Fruit fly (Drosophila melanogaster) whole organism, embryonic: ENCODE measurements around the gene Jarid2.
A peak's percentile ranks its signal among the peaks of the same experiment; 100 is the strongest.

Experiments
- B-H1 ChIP-seq: fragments of 200-800 bp; sonication (Bioruptor generic); IDR thresholded peaks from 3 replicates; pipeline ENCODE4 v1.3.6; 2022; ENCODE audit warnings: missing biosample characterization, missing genetic modification characterization
- CG10543 ChIP-seq: fragments of 200-800 bp; sonication (Bioruptor generic); optimal IDR thresholded peaks from 3 replicates; lab custom pipeline; 2017; ENCODE audit warnings: missing biosample characterization, mild to moderate bottlenecking, missing genetic modification characterization, moderate library complexity
- CG11456 ChIP-seq: fragments of 200-800 bp; sonication (Bioruptor generic); IDR thresholded peaks from 3 replicates; pipeline ENCODE4 v1.3.6; 2022; ENCODE audit warnings: missing biosample characterization, missing genetic modification characterization
- CG11560 ChIP-seq: fragments of 200-800 bp; sonication (Bioruptor generic); IDR thresholded peaks from 3 replicates; pipeline ENCODE4 v1.3.6; 2022; ENCODE audit warnings: missing biosample characterization, missing genetic modification characterization
- CG11695 ChIP-seq: fragments of 200-800 bp; sonication (Bioruptor generic); IDR thresholded peaks from 3 replicates; pipeline ENCODE4 v1.3.6; 2022; ENCODE audit warnings: missing biosample characterization, missing genetic modification characterization
- CG12769 ChIP-seq: fragments of 200-800 bp; sonication (Bioruptor generic); optimal IDR thresholded peaks from 2 replicates; lab custom pipeline; 2019; ENCODE audit warnings: missing biosample characterization, mild to moderate bottlenecking, missing genetic modification characterization, moderate library complexity
- CG15601 ChIP-seq: fragments of 200-800 bp; sonication (Bioruptor generic); optimal IDR thresholded peaks from 3 replicates; lab custom pipeline; 2019; ENCODE audit warnings: missing biosample characterization, mild to moderate bottlenecking, missing genetic modification characterization, moderate library complexity
- CG17568 ChIP-seq: fragments of 200-800 bp; sonication (Bioruptor generic); optimal IDR thresholded peaks from 2 replicates; lab custom pipeline; 2018; ENCODE audit warnings: missing biosample characterization, mild to moderate bottlenecking, missing genetic modification characterization, moderate library complexity
- CG18011 ChIP-seq: fragments of 200-800 bp; sonication (Bioruptor generic); optimal IDR thresholded peaks from 2 replicates; lab custom pipeline; 2017; ENCODE audit warnings: missing biosample characterization, missing genetic modification characterization, mild to moderate bottlenecking, moderate library complexity, missing genotype
- CG1832 ChIP-seq: fragments of 200-800 bp; sonication (Bioruptor generic); optimal IDR thresholded peaks from 2 replicates; lab custom pipeline; 2017; ENCODE audit warnings: missing biosample characterization, mild to moderate bottlenecking, missing genetic modification characterization, inconsistent platforms
- CG2199 ChIP-seq: fragments of 200-800 bp; sonication (Bioruptor generic); IDR thresholded peaks from 3 replicates; pipeline ENCODE4 v1.3.6; 2022; ENCODE audit warnings: missing biosample characterization, missing genetic modification characterization
- CG31388 ChIP-seq: fragments of 200-800 bp; sonication (Bioruptor generic); optimal IDR thresholded peaks from 2 replicates; lab custom pipeline; 2016; ENCODE audit warnings: missing biosample characterization, missing genetic modification characterization
- CG32767 ChIP-seq: fragments of 200-800 bp; sonication (Bioruptor generic); IDR thresholded peaks from 2 replicates; pipeline ENCODE4 v1.3.6; 2022; ENCODE audit warnings: missing biosample characterization, missing genetic modification characterization
- CG3838 ChIP-seq: fragments of 200-800 bp; sonication (Bioruptor generic); optimal IDR thresholded peaks from 3 replicates; lab custom pipeline; 2016; ENCODE audit warnings: missing biosample characterization, missing genetic modification characterization
- CG6254 ChIP-seq: fragments of 200-800 bp; sonication (Bioruptor generic); optimal IDR thresholded peaks from 3 replicates; lab custom pipeline; 2017; ENCODE audit warnings: mild to moderate bottlenecking, missing biosample characterization, missing genetic modification reagents, missing genetic modification characterization
- CG8765 ChIP-seq: fragments of 200-800 bp; sonication (Bioruptor generic); IDR thresholded peaks from 2 replicates; pipeline ENCODE4 v1.3.6; 2022; ENCODE audit warnings: missing biosample characterization, missing genetic modification characterization
- CG9932 ChIP-seq: fragments of 200-800 bp; sonication (Bioruptor generic); IDR thresholded peaks from 2 replicates; pipeline ENCODE4 v1.3.6; 2022; ENCODE audit warnings: missing biosample characterization, missing genetic modification characterization
- Eip74EF ChIP-seq, 2 experiments: fragments of 200-800 bp in 1 of 2; fragments of >200 bp in 1 of 2; sonication (Bioruptor generic) in 1 of 2; optimal IDR thresholded peaks; 2 replicates each; lab custom pipeline; 2017 to 2019; ENCODE audit warnings: missing biosample characterization in 2 of 2, missing genetic modification characterization in 2 of 2, mild to moderate bottlenecking in 1 of 2, moderate library complexity in 1 of 2
- HLH54F ChIP-seq: fragments of 200-800 bp; sonication (Bioruptor generic); optimal IDR thresholded peaks from 3 replicates; lab custom pipeline; 2016; ENCODE audit warnings: missing biosample characterization, missing genetic modification characterization
- Hr39 ChIP-seq: fragments of >200 bp; optimal IDR thresholded peaks from 2 replicates; lab custom pipeline; 2017
- Lim3 ChIP-seq: fragments of 200-800 bp; sonication (Bioruptor generic); IDR thresholded peaks from 2 replicates; pipeline ENCODE4 v1.3.6; 2022; ENCODE audit warnings: missing biosample characterization, missing genetic modification characterization
- Med ChIP-seq: fragments of 200-800 bp; sonication (Bioruptor generic); peaks from one replicate; lab custom pipeline; 2016; ENCODE audit warnings: missing biosample characterization, missing genetic modification characterization, mild to moderate bottlenecking, inconsistent platforms, moderate library complexity
- Myb ChIP-seq: fragments of 200-800 bp; sonication (Bioruptor generic); optimal IDR thresholded peaks from 2 replicates; lab custom pipeline; 2016; ENCODE audit warnings: missing biosample characterization, missing genetic modification characterization
- Nf-YB ChIP-seq: fragments of 200-800 bp; sonication (Bioruptor generic); optimal IDR thresholded peaks from 3 replicates; lab custom pipeline; 2019; ENCODE audit warnings: missing biosample characterization, mild to moderate bottlenecking, missing genetic modification characterization, moderate library complexity
- Scr ChIP-seq: fragments of 200-800 bp; sonication (Bioruptor generic); IDR thresholded peaks from 2 replicates; pipeline ENCODE4 v1.3.6; 2022; ENCODE audit warnings: missing biosample characterization, missing genetic modification characterization; ENCODE audit not compliant: partially characterized antibody
- Ssrp ChIP-seq: fragments of 200-800 bp; sonication (Bioruptor generic); optimal IDR thresholded peaks from 2 replicates; lab custom pipeline; 2018; ENCODE audit warnings: missing biosample characterization, mild to moderate bottlenecking, missing genetic modification characterization, moderate library complexity
- ci ChIP-seq: fragments of 200-800 bp; sonication (Bioruptor generic); IDR thresholded peaks from 3 replicates; pipeline ENCODE4 v1.3.6; 2022; ENCODE audit warnings: missing biosample characterization, missing genetic modification characterization
- crol ChIP-seq: fragments of 200-800 bp; sonication (Bioruptor generic); IDR thresholded peaks from 2 replicates; pipeline ENCODE4 v1.3.6; 2022; ENCODE audit warnings: missing biosample characterization, missing genetic modification characterization
- exex ChIP-seq: fragments of 200-800 bp; sonication (Bioruptor generic); optimal IDR thresholded peaks from 4 replicates; lab custom pipeline; 2018; ENCODE audit warnings: missing biosample characterization, mild to moderate bottlenecking, missing genetic modification characterization, moderate library complexity
- grn ChIP-seq: fragments of 200-800 bp; sonication (Bioruptor generic); optimal IDR thresholded peaks from 3 replicates; lab custom pipeline; 2017; ENCODE audit warnings: missing biosample characterization, missing genetic modification characterization
- gt ChIP-seq: fragments of 200-800 bp; sonication (Bioruptor generic); IDR thresholded peaks from 2 replicates; pipeline ENCODE4 v1.3.6; 2022; ENCODE audit warnings: missing biosample characterization, missing genetic modification characterization
- kah ChIP-seq: fragments of 200-800 bp; sonication (Bioruptor generic); optimal IDR thresholded peaks from 2 replicates; lab custom pipeline; 2018; ENCODE audit warnings: missing biosample characterization, mild to moderate bottlenecking, missing genetic modification characterization
- lola ChIP-seq, 3 experiments: fragments of >200 bp in 2 of 3; fragments of 200-800 bp in 1 of 3; sonication (Bioruptor generic) in 1 of 3; optimal IDR thresholded peaks; 2 replicates each; lab custom pipeline; 2017 to 2019; ENCODE audit warnings: missing biosample characterization in 3 of 3, missing genetic modification characterization in 3 of 3, mild to moderate bottlenecking in 1 of 3, moderate library complexity in 1 of 3
- maf-S ChIP-seq: fragments of 200-800 bp; sonication (Bioruptor generic); optimal IDR thresholded peaks from 2 replicates; lab custom pipeline; 2016; ENCODE audit warnings: missing biosample characterization, missing genetic modification characterization
- p53 ChIP-seq: fragments of 200-800 bp; sonication (Bioruptor generic); optimal IDR thresholded peaks from 2 replicates; lab custom pipeline; 2016; ENCODE audit warnings: missing biosample characterization, missing genetic modification characterization
- pfk ChIP-seq: fragments of 200-800 bp; sonication (Bioruptor generic); optimal IDR thresholded peaks from 2 replicates; lab custom pipeline; 2018; ENCODE audit warnings: missing biosample characterization, mild to moderate bottlenecking, missing genetic modification characterization, moderate library complexity
- phol ChIP-seq: fragments of 200-800 bp; sonication (Bioruptor generic); optimal IDR thresholded peaks from 3 replicates; lab custom pipeline; 2018; ENCODE audit warnings: missing biosample characterization, mild to moderate bottlenecking, missing genetic modification characterization, moderate library complexity
- pnt ChIP-seq: fragments of 200-800 bp; sonication (Bioruptor generic); optimal IDR thresholded peaks from 3 replicates; lab custom pipeline; 2016; ENCODE audit warnings: missing biosample characterization, missing genetic modification characterization
- pum ChIP-seq: fragments of 200-800 bp; sonication (Bioruptor generic); optimal IDR thresholded peaks from 2 replicates; lab custom pipeline; 2016; ENCODE audit warnings: missing biosample characterization, missing genetic modification characterization
- run ChIP-seq: fragments of 200-800 bp; sonication (Bioruptor generic); optimal IDR thresholded peaks from 3 replicates; lab custom pipeline; 2018; ENCODE audit warnings: missing biosample characterization, mild to moderate bottlenecking, missing genetic modification characterization
- salm ChIP-seq: fragments of 200-800 bp; sonication (Bioruptor generic); optimal IDR thresholded peaks from 2 replicates; lab custom pipeline; 2018; ENCODE audit warnings: missing biosample characterization, mild to moderate bottlenecking, missing genetic modification characterization
- sd ChIP-seq: fragments of 200-800 bp; sonication (Bioruptor generic); optimal IDR thresholded peaks from 3 replicates; lab custom pipeline; 2018; ENCODE audit warnings: missing biosample characterization, mild to moderate bottlenecking, missing genetic modification characterization, moderate library complexity
- sisA ChIP-seq: fragments of 200-800 bp; sonication (Bioruptor generic); IDR thresholded peaks from 2 replicates; pipeline ENCODE4 v1.3.6; 2022; ENCODE audit warnings: missing biosample characterization, missing genetic modification characterization
- sna ChIP-seq: fragments of 200-800 bp; sonication (Bioruptor generic); IDR thresholded peaks from 2 replicates; pipeline ENCODE4 v1.3.6; 2022; ENCODE audit warnings: missing biosample characterization, missing genetic modification characterization; ENCODE audit not compliant: partially characterized antibody
- sob ChIP-seq: fragments of 200-800 bp; sonication (Bioruptor generic); IDR thresholded peaks from 2 replicates; pipeline ENCODE4 v1.3.6; 2022; ENCODE audit warnings: missing biosample characterization, missing genetic modification characterization
- sr ChIP-seq: fragments of 200-800 bp; sonication (Bioruptor generic); IDR thresholded peaks from 3 replicates; pipeline ENCODE4 v1.3.6; 2022; ENCODE audit warnings: missing biosample characterization, missing genetic modification characterization
- z ChIP-seq: fragments of 200-800 bp; sonication (Bioruptor generic); IDR thresholded peaks from 3 replicates; pipeline ENCODE4 v1.3.6; 2022; ENCODE audit warnings: missing biosample characterization, missing genetic modification characterization

The Jarid2 gene

DNA sequence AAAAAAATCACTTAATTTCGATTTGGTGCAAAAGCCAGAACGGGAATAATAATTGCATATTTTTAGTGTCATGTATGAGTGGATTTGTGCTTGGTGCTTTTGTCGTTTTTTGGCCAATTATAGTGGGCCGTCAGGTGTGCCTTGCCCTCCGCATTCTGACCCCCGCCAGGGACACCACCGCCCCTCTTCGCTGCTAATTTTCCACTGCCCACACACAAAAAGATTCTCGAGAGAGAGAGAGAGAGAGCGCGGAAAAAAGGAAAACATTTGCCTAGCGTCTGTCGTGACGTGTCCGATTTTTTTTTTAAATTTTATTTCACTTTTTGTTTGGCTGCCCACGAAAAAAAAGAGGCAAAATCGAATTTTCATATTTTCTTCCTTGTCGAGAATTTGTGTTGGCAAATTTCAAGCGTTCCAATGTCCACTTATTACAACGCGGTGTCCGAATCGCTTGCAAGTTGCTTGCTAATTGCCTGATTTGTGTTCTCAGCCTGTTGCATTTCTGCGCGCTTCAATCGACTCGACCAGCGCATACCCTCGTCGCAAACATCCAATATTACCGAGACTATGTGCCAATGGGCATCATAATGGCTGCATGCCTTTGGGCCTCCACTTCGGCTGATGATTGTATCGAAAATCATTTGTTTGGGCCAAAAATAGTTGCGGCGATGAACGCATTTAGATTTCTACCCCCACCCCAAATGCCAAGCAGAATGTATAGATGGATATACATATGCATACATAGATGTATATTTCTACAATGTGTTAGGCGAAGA lies 44.8 kb upstream of the Jarid2 start (continued):
- TF ChIP-seq kah (GFP tag; lab: Kevin White, UChicago), result no peak
- TF ChIP-seq CG8765 (GFP tag; lab: Robert Waterston, UW), result no peak
- no peak for TF ChIP-seq pum
- peak; percentile 91 for TF ChIP-seq sr (GFP tag; lab: Robert Waterston, UW)
- no peak for TF ChIP-seq pnt (GFP tag; lab: Kevin White, UChicago)
- TF ChIP-seq maf-S (GFP tag; lab: Kevin White, UChicago), result no peak
- peak; percentile 75 for TF ChIP-seq sd
- no peak for TF ChIP-seq CG18011 (GFP tag; lab: Kevin White, UChicago)
- no peak for TF ChIP-seq CG11560 (tag; lab: Robert Waterston, UW)
- TF ChIP-seq phol, result no peak
- no peak for TF ChIP-seq lola (GFP tag; optimal IDR thresholded peaks at IDR 0.05; lab: Kevin White, UChicago)
- no peak for TF ChIP-seq sisA (GFP tag; lab: Robert Waterston, UW)
- TF ChIP-seq HLH54F (GFP tag; lab: Kevin White, UChicago), result no peak
- no peak for TF ChIP-seq CG15601 (tag; lab: Kevin White, UChicago)
- no peak for TF ChIP-seq Nf-YB (GFP tag; lab: Kevin White, UChicago)
- TF ChIP-seq sob (GFP tag; lab: Robert Waterston, UW), result peak; percentile 22; the same call in 1 of the 2 replicates
- no peak for TF ChIP-seq Lim3
- TF ChIP-seq CG2199 (GFP tag; lab: Robert Waterston, UW), result peak; percentile 64; the same call in 2 of the 3 replicates
- no peak for TF ChIP-seq Scr
- no peak for TF ChIP-seq CG6254 (GFP tag; lab: Kevin White, UChicago)
- no peak for TF ChIP-seq Ssrp (tag; lab: Kevin White, UChicago)
- no peak for TF ChIP-seq sna (GFP tag; lab: Robert Waterston, UW)
- TF ChIP-seq CG32767, result 0 out of 2 replicates have a peak, but pooled peaks have one; percentile 13
- no peak for TF ChIP-seq run (tag; lab: Kevin White, UChicago)
- no peak for TF ChIP-seq B-H1 (GFP tag; lab: Robert Waterston, UW)

DNA sequence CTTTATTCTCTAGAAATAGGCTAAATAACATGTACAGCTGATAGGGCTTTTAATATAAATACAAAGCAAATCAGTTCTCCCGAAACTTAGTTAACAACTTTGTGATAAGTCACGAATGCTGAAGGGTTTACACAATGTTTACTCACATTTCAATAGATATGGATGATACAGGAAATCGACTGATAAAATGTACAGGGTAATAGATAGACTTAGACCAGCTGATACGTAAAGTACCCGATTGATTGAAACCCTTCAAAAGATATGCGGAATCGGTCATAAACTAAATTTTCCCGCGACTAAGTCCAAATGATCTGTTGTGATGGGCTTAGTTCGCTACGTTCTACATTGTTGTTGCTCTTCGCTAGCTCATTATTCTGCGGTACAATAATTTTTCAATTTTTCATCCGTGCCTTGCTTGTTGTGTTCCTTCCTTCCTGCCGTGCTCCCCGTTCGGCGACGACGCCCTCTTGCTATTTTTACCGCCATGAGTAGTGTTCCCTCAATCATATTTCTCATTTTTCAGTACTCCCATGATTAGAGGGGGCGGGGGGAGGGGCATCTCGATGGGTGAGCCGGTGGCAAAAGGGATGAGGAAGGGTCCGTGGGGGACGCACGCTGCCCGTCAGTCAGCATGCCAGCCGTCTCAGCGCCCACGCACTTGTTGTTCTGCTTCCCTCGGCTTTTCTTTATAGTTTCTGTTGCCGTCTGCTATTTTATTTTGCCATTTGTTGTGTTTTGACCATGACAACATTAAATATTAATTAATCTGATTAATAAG lies 43.8 kb upstream of the Jarid2 start:
- no peak for TF ChIP-seq CG31388 (GFP tag; lab: Kevin White, UChicago)
- peak; percentile 98 for TF ChIP-seq CG12769 (tag; lab: Kevin White, UChicago)
- TF ChIP-seq CG11456, result peak; percentile 47; the same call in 1 of the 3 replicates
- no peak for TF ChIP-seq pnt (GFP tag; lab: Kevin White, UChicago)
- 0 out of 3 replicates have a peak, but pooled peaks have one; percentile 33 for TF ChIP-seq ci
- peak; percentile 72 for TF ChIP-seq grn
- TF ChIP-seq CG3838 (GFP tag; lab: Kevin White, UChicago), result no peak
- no peak for TF ChIP-seq p53
- TF ChIP-seq exex, result peak; percentile 40
- TF ChIP-seq Hr39 (lab: Kevin White, UChicago), result peak; percentile 65
- TF ChIP-seq CG10543 (GFP tag; lab: Kevin White, UChicago), result peak; percentile 88
- no peak for TF ChIP-seq Eip74EF (GFP tag; optimal IDR thresholded peaks at IDR 0.05; lab: Kevin White, UChicago)
- no peak for TF ChIP-seq pfk (GFP tag; lab: Kevin White, UChicago)
- no peak for TF ChIP-seq Myb (GFP tag; lab: Kevin White, UChicago)
- peak; percentile 98 for TF ChIP-seq sr (GFP tag; lab: Robert Waterston, UW)
- TF ChIP-seq CG1832, result no peak
- peak; percentile 82 for TF ChIP-seq sd
- TF ChIP-seq kah (GFP tag; lab: Kevin White, UChicago), result peak; percentile 64
- peak; percentile 71 for TF ChIP-seq Med (GFP tag; lab: Kevin White, UChicago)
- no peak for TF ChIP-seq CG17568 (GFP tag; lab: Kevin White, UChicago)
- no peak for TF ChIP-seq CG11695 (GFP tag; lab: Robert Waterston, UW)
- 0 out of 2 replicates have a peak, but pooled peaks have one; percentile 7 for TF ChIP-seq CG9932
- peak; percentile 97 for TF ChIP-seq crol (GFP tag; lab: Robert Waterston, UW)
- no peak for TF ChIP-seq salm (tag; lab: Kevin White, UChicago)
- TF ChIP-seq z (GFP tag; lab: Robert Waterston, UW), result no peak
- TF ChIP-seq gt (GFP tag; lab: Robert Waterston, UW), result no peak
